Fruit fly (Drosophila melanogaster): ENCODE data around the gene CG31496.

dm6 chr3R:7317107-7317506, 27.8 kb upstream of the CG31496 start, which contains the start of gene CG10029:
- no peak for TF ChIP-seq Lpt (GFP tag; optimal IDR thresholded peaks at IDR 0.05)
- no peak for TF ChIP-seq topi (GFP tag; optimal IDR thresholded peaks at IDR 0.05)
- TF ChIP-seq CG11902 (GFP tag; optimal IDR thresholded peaks at IDR 0.05) = no peak
- no peak for TF ChIP-seq CG3919 (GFP tag; optimal IDR thresholded peaks at IDR 0.05)
- TF ChIP-seq acj6 (GFP tag; optimal IDR thresholded peaks at IDR 0.05) = no peak
- TF ChIP-seq achi (GFP tag; optimal IDR thresholded peaks at IDR 0.05) = no peak
- no peak for TF ChIP-seq eg (GFP tag; IDR thresholded peaks at IDR 0.05)
- TF ChIP-seq Hr39 (GFP tag; optimal IDR thresholded peaks at IDR 0.05) = no peak
- no peak for TF ChIP-seq Sox102F (GFP tag; optimal IDR thresholded peaks at IDR 0.05)
- TF ChIP-seq fd85E (GFP tag; optimal IDR thresholded peaks at IDR 0.05) = no peak
- no peak for TF ChIP-seq vri (GFP tag; optimal IDR thresholded peaks at IDR 0.05)
